Worm (Caenorhabditis elegans): Measurements from ENCODE around the gene K09C8.9.

DNA sequence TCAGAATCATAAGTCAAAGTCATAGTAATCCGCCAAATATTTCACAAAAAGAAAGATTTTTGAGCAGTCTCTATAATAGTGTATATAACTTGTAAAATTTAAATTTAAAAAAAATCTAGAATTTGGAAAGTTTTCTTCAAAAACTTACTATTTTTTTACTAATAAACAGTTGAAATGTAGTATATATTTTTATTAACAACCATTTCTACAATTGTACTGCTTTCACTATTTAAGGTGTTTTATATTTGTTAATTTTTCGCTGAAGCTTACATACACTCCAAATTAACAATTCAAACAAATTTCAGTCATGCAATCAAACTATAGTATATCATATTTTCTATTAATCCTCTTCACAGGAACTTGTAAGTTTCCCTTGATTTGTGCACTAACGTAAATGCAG is 1.3 kb downstream of the K09C8.9 start, which contains the start of gene lge-1:
- TF ChIP-seq nhr-11 (tag; optimal IDR thresholded peaks at IDR 0.05) (no peak), ets-4 (tag; optimal IDR thresholded peaks at IDR 0.05) (no peak), ceh-14 (tag; optimal IDR thresholded peaks at IDR 0.05) (no peak), ceh-9 (tag; optimal IDR thresholded peaks at IDR 0.05) (no peak)
